Fruit fly (Drosophila melanogaster) S2 (cell line): ENCODE data around the gene CG15754.

Experiments used
- CG8478 ChIP-seq: fragments of >200 bp; optimal IDR thresholded peaks from 2 replicates; lab custom pipeline; 2018
- CTCF ChIP-seq, 2 experiments: fragments of >200 bp; optimal IDR thresholded peaks; 2 replicates each; lab custom pipeline; 2018

dm6 chrX:13565490-13566156, 37.8 kb downstream of the CG15754 start:
- TF ChIP-seq CG8478 (lab: Kevin White, UChicago) (no peak), CTCF (optimal IDR thresholded peaks at IDR 0.05; lab: Kevin White, UChicago) (no peak)
